Fruit fly (Drosophila melanogaster) whole organism, embryonic: ENCODE results near the gene Hmbs.
A peak's percentile ranks its signal among the peaks of the same experiment; 100 is the strongest.

Experiments
- CG10979 ChIP-seq: fragments of 200-800 bp; sonication (Bioruptor generic); optimal IDR thresholded peaks from 2 replicates; lab custom pipeline; 2018; ENCODE audit warnings: missing biosample characterization, mild to moderate bottlenecking, missing genetic modification characterization, moderate library complexity
- CG12236 ChIP-seq: fragments of 200-800 bp; sonication (Bioruptor generic); optimal IDR thresholded peaks from 2 replicates; lab custom pipeline; 2016; ENCODE audit warnings: missing biosample characterization, missing genetic modification characterization
- CG14014 ChIP-seq: fragments of 200-800 bp; sonication (Bioruptor generic); IDR thresholded peaks from 2 replicates; pipeline ENCODE4 v1.3.6; 2022; ENCODE audit warnings: missing biosample characterization, missing genetic modification characterization
- CG14667 ChIP-seq: fragments of 200-800 bp; sonication (Bioruptor generic); IDR thresholded peaks from 2 replicates; pipeline ENCODE4 v1.3.6; 2022; ENCODE audit warnings: missing biosample characterization, missing genetic modification characterization
- CG14710 ChIP-seq: fragments of 200-800 bp; sonication (Bioruptor generic); optimal IDR thresholded peaks from 3 replicates; lab custom pipeline; 2019; ENCODE audit warnings: missing biosample characterization, mild to moderate bottlenecking, missing genetic modification characterization, moderate library complexity
- CG17912 ChIP-seq: fragments of 200-800 bp; sonication (Bioruptor generic); optimal IDR thresholded peaks from 2 replicates; lab custom pipeline; 2018; ENCODE audit warnings: missing biosample characterization, mild to moderate bottlenecking, missing genetic modification characterization
- CG2129 ChIP-seq: fragments of 200-800 bp; sonication (Bioruptor generic); IDR thresholded peaks from 2 replicates; pipeline ENCODE4 v1.3.6; 2022; ENCODE audit warnings: missing biosample characterization, missing genetic modification characterization; ENCODE audit not compliant: partially characterized antibody
- CG2678 ChIP-seq: fragments of 200-800 bp; sonication (Bioruptor generic); optimal IDR thresholded peaks from 3 replicates; lab custom pipeline; 2019; ENCODE audit warnings: missing biosample characterization, mild to moderate bottlenecking, missing genetic modification characterization, moderate library complexity
- CG3281 ChIP-seq: fragments of 200-800 bp; sonication (Bioruptor generic); optimal IDR thresholded peaks from 3 replicates; lab custom pipeline; 2017; ENCODE audit warnings: missing biosample characterization, mild to moderate bottlenecking, missing genetic modification characterization
- CG4282 ChIP-seq: fragments of 200-800 bp; sonication (Bioruptor generic); optimal IDR thresholded peaks from 2 replicates; lab custom pipeline; 2016; ENCODE audit warnings: missing biosample characterization, missing genetic modification characterization
- CG4617 ChIP-seq: fragments of 200-800 bp; sonication (Bioruptor generic); optimal IDR thresholded peaks from 3 replicates; lab custom pipeline; 2016; ENCODE audit warnings: missing biosample characterization, missing genetic modification characterization, borderline replicate concordance
- CG6683 ChIP-seq: fragments of 200-800 bp; sonication (Bioruptor generic); optimal IDR thresholded peaks from 2 replicates; lab custom pipeline; 2017; ENCODE audit warnings: missing biosample characterization, mild to moderate bottlenecking, missing genetic modification characterization, missing genetic modification reagents
- CG6765 ChIP-seq: fragments of 200-800 bp; sonication (Bioruptor generic); optimal IDR thresholded peaks from 3 replicates; lab custom pipeline; 2017; ENCODE audit warnings: missing biosample characterization, mild to moderate bottlenecking, missing genetic modification characterization
- CHES-1-like ChIP-seq: fragments of 200-800 bp; sonication (Bioruptor generic); optimal IDR thresholded peaks from 2 replicates; lab custom pipeline; 2016; ENCODE audit warnings: missing biosample characterization, missing genetic modification characterization
- Doc3 ChIP-seq: fragments of 200-800 bp; sonication (Bioruptor generic); IDR thresholded peaks from 3 replicates; pipeline ENCODE4 v1.3.6; 2022; ENCODE audit warnings: missing biosample characterization, missing genetic modification characterization; ENCODE audit not compliant: partially characterized antibody
- Elba2 ChIP-seq: fragments of 200-800 bp; sonication (Bioruptor generic); optimal IDR thresholded peaks from 3 replicates; lab custom pipeline; 2016; ENCODE audit warnings: missing biosample characterization, missing genetic modification characterization
- NC2β ChIP-seq: fragments of 200-800 bp; sonication (Bioruptor generic); optimal IDR thresholded peaks from 2 replicates; lab custom pipeline; 2016; ENCODE audit warnings: missing biosample characterization, missing genetic modification characterization
- NfI ChIP-seq: fragments of 200-800 bp; sonication (Bioruptor generic); optimal IDR thresholded peaks from 3 replicates; lab custom pipeline; 2018; ENCODE audit warnings: missing biosample characterization, mild to moderate bottlenecking, missing genetic modification characterization, moderate library complexity
- Sin3A ChIP-seq: fragments of >200 bp; optimal IDR thresholded peaks from 2 replicates; lab custom pipeline; 2018
- YL-1 ChIP-seq: fragments of 200-800 bp; sonication (Bioruptor generic); optimal IDR thresholded peaks from 3 replicates; lab custom pipeline; 2017; ENCODE audit warnings: missing biosample characterization, mild to moderate bottlenecking, missing genetic modification characterization
- bbx ChIP-seq: fragments of 200-800 bp; sonication (Bioruptor generic); IDR thresholded peaks from 2 replicates; pipeline ENCODE4 v1.3.6; 2022; ENCODE audit warnings: missing biosample characterization, missing genetic modification characterization; ENCODE audit not compliant: partially characterized antibody
- br ChIP-seq: fragments of >200 bp; optimal IDR thresholded peaks from 2 replicates; lab custom pipeline; 2017
- chm ChIP-seq: fragments of 200-800 bp; sonication (Bioruptor generic); IDR thresholded peaks from 2 replicates; pipeline ENCODE4 v1.3.6; 2022; ENCODE audit warnings: missing biosample characterization, missing genetic modification characterization
- dati ChIP-seq: fragments of 200-800 bp; sonication (Bioruptor generic); IDR thresholded peaks from 2 replicates; pipeline ENCODE4 v1.3.6; 2022; ENCODE audit warnings: missing biosample characterization, missing genetic modification characterization
- dimm ChIP-seq: fragments of 200-800 bp; sonication (Bioruptor generic); IDR thresholded peaks from 2 replicates; pipeline ENCODE4 v1.3.6; 2022; ENCODE audit warnings: missing biosample characterization, missing genetic modification characterization
- gfzf ChIP-seq: fragments of 200-800 bp; sonication (Bioruptor generic); optimal IDR thresholded peaks from 2 replicates; lab custom pipeline; 2016; ENCODE audit warnings: missing biosample characterization, mild to moderate bottlenecking, missing genetic modification characterization, moderate library complexity
- gsb ChIP-seq: fragments of 200-800 bp; sonication (Bioruptor generic); IDR thresholded peaks from 2 replicates; pipeline ENCODE4 v1.3.6; 2022; ENCODE audit warnings: missing biosample characterization, missing genetic modification characterization
- hb ChIP-seq: fragments of 200-800 bp; sonication (Bioruptor generic); IDR thresholded peaks from 3 replicates; pipeline ENCODE4 v1.3.6; 2022; ENCODE audit warnings: missing biosample characterization, missing genetic modification characterization; ENCODE audit not compliant: partially characterized antibody
- insv ChIP-seq, 2 experiments: fragments of 200-800 bp; sonication (Bioruptor generic); optimal IDR thresholded peaks; 3 replicates each; lab custom pipeline; 2016 to 2018; ENCODE audit warnings: missing biosample characterization in 2 of 2, missing genetic modification characterization in 2 of 2
- jigr1 ChIP-seq: fragments of 200-800 bp; sonication (Bioruptor generic); IDR thresholded peaks from 3 replicates; pipeline ENCODE4 v1.3.6; 2022; ENCODE audit warnings: missing biosample characterization, missing genetic modification characterization
- kah ChIP-seq: fragments of 200-800 bp; sonication (Bioruptor generic); optimal IDR thresholded peaks from 2 replicates; lab custom pipeline; 2018; ENCODE audit warnings: missing biosample characterization, mild to moderate bottlenecking, missing genetic modification characterization
- kni ChIP-seq: fragments of 200-800 bp; sonication (Bioruptor generic); optimal IDR thresholded peaks from 3 replicates; lab custom pipeline; 2017; ENCODE audit warnings: mild to moderate bottlenecking, missing biosample characterization, missing genetic modification reagents, missing genetic modification characterization
- lilli ChIP-seq: fragments of 200-800 bp; sonication (Bioruptor generic); optimal IDR thresholded peaks from 3 replicates; lab custom pipeline; 2016; ENCODE audit warnings: missing biosample characterization, missing genetic modification characterization
- lov ChIP-seq, 2 experiments: fragments of 200-800 bp in 1 of 2; fragments of >200 bp in 1 of 2; sonication (Bioruptor generic) in 1 of 2; IDR thresholded peaks in 1 of 2; optimal IDR thresholded peaks in 1 of 2; 2 replicates in 1 of 2; 3 replicates in 1 of 2; pipeline versions ENCODE4 v1.3.6 to Lab custom; 2017 to 2022; ENCODE audit warnings: missing biosample characterization in 1 of 2, missing genetic modification characterization in 1 of 2
- maf-S ChIP-seq: fragments of 200-800 bp; sonication (Bioruptor generic); optimal IDR thresholded peaks from 2 replicates; lab custom pipeline; 2016; ENCODE audit warnings: missing biosample characterization, missing genetic modification characterization
- nerfin-2 ChIP-seq: fragments of 200-800 bp; sonication (Bioruptor generic); IDR thresholded peaks from 2 replicates; pipeline ENCODE4 v1.3.6; 2022; ENCODE audit warnings: missing biosample characterization, missing genetic modification characterization; ENCODE audit not compliant: partially characterized antibody
- nmo ChIP-seq: fragments of 200-800 bp; sonication (Bioruptor generic); optimal IDR thresholded peaks from 2 replicates; lab custom pipeline; 2018; ENCODE audit warnings: missing biosample characterization, mild to moderate bottlenecking, missing genetic modification characterization, moderate library complexity
- nom ChIP-seq: fragments of 200-800 bp; sonication (Bioruptor generic); optimal IDR thresholded peaks from 2 replicates; lab custom pipeline; 2017; ENCODE audit warnings: missing biosample characterization, missing genetic modification characterization, mild to moderate bottlenecking, moderate library complexity, missing genetic modification reagents
- odd ChIP-seq: fragments of 200-800 bp; sonication (Bioruptor generic); optimal IDR thresholded peaks from 2 replicates; lab custom pipeline; 2017; ENCODE audit warnings: missing biosample characterization, mild to moderate bottlenecking, missing genetic modification characterization
- schlank ChIP-seq: fragments of 200-800 bp; sonication (Bioruptor generic); optimal IDR thresholded peaks from 2 replicates; lab custom pipeline; 2018; ENCODE audit warnings: missing biosample characterization, mild to moderate bottlenecking, missing genetic modification characterization
- scrt ChIP-seq: fragments of 200-800 bp; sonication (Bioruptor generic); optimal IDR thresholded peaks from 2 replicates; lab custom pipeline; 2018; ENCODE audit warnings: missing biosample characterization, mild to moderate bottlenecking, missing genetic modification characterization, moderate library complexity
- sqz ChIP-seq: fragments of 200-800 bp; sonication (Bioruptor generic); optimal IDR thresholded peaks from 3 replicates; lab custom pipeline; 2018; ENCODE audit warnings: missing biosample characterization, mild to moderate bottlenecking, missing genetic modification characterization
- tll ChIP-seq, 2 experiments: fragments of 200-800 bp in 1 of 2; fragments of >200 bp in 1 of 2; sonication (Bioruptor generic) in 1 of 2; optimal IDR thresholded peaks; 2 replicates each; lab custom pipeline; 2017 to 2019; ENCODE audit warnings: missing biosample characterization in 2 of 2, missing genetic modification characterization in 2 of 2, mild to moderate bottlenecking in 1 of 2, moderate library complexity in 1 of 2
- wek ChIP-seq: fragments of 200-800 bp; sonication (Bioruptor generic); optimal IDR thresholded peaks from 3 replicates; lab custom pipeline; 2018; ENCODE audit warnings: missing biosample characterization, mild to moderate bottlenecking, missing genetic modification characterization, moderate library complexity
- wor ChIP-seq: fragments of 200-800 bp; sonication (Bioruptor generic); IDR thresholded peaks from 2 replicates; pipeline ENCODE4 v1.3.6; 2022; ENCODE audit warnings: missing biosample characterization, missing genetic modification characterization

The Hmbs gene

DNA sequence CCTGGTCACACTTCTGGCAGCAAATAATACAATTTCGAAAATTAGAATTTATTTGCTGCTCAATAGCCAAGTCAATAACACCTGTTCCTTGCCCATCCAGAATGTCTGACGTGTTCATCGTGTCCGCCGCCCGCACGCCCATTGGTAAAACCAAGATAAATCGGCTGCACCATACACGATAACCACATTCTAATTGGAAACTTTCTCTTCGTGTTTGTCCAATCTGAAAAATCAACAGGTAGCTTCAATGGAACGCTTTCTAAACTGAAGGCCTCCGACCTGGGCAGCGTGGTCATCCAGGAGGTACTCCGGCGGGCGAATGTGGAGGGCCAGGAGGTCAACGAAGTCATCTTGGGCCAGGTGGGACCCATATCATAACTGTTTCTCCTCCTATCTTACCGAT is 31.7 kb upstream of the Hmbs start:
- TF ChIP-seq CG14667 (GFP tag; lab: Robert Waterston, UW) (no peak), schlank (tag; lab: Kevin White, UChicago) (no peak), NC2β (GFP tag; lab: Kevin White, UChicago) (no peak), dimm (no peak), CG4282 (no peak), bbx (GFP tag; lab: Robert Waterston, UW) (peak; percentile 17; the same call in 1 of the 2 replicates), gsb (no peak), insv (GFP tag; optimal IDR thresholded peaks at IDR 0.05; lab: Kevin White, UChicago) (peak; percentile 52 to 95), gfzf (GFP tag; lab: Kevin White, UChicago) (no peak), CG12236 (GFP tag; lab: Kevin White, UChicago) (no peak), CG10979 (tag; lab: Kevin White, UChicago) (no peak), CHES-1-like (no peak), wek (no peak), nmo (GFP tag; lab: Kevin White, UChicago) (no peak), YL-1 (GFP tag; lab: Kevin White, UChicago) (peak; percentile 67), dati (GFP tag; lab: Robert Waterston, UW) (no peak), CG14710 (no peak), CG4617 (peak; percentile 7), hb (GFP tag; lab: Robert Waterston, UW) (no peak), lilli (no peak), sqz (GFP tag; lab: Kevin White, UChicago) (no peak), CG6765 (GFP tag; lab: Kevin White, UChicago) (no peak), odd (no peak), NfI (no peak), CG14014 (GFP tag; lab: Robert Waterston, UW) (no peak), kah (GFP tag; lab: Kevin White, UChicago) (peak; percentile 97), CG2129 (no peak), lov (optimal IDR thresholded peaks at IDR 0.05; lab: Kevin White, UChicago) (no peak), lov (GFP tag; IDR thresholded peaks at IDR 0.05; lab: Robert Waterston, UW) (no peak), jigr1 (GFP tag; lab: Robert Waterston, UW) (no peak), Elba2 (GFP tag; lab: Kevin White, UChicago) (peak; percentile 93), CG17912 (GFP tag; lab: Kevin White, UChicago) (no peak), tll (GFP tag; optimal IDR thresholded peaks at IDR 0.05; lab: Kevin White, UChicago) (no peak), nerfin-2 (GFP tag; lab: Robert Waterston, UW) (no peak), nom (GFP tag; lab: Kevin White, UChicago) (no peak), CG3281 (GFP tag; lab: Kevin White, UChicago) (no peak), chm (GFP tag; lab: Robert Waterston, UW) (no peak), scrt (peak; percentile 65), br (lab: Kevin White, UChicago) (no peak), CG6683 (GFP tag; lab: Kevin White, UChicago) (no peak), Sin3A (lab: Kevin White, UChicago) (no peak), kni (GFP tag; lab: Kevin White, UChicago) (no peak), CG2678 (tag; lab: Kevin White, UChicago) (no peak), maf-S (GFP tag; lab: Kevin White, UChicago) (no peak), Doc3 (no peak), wor (GFP tag; lab: Robert Waterston, UW) (no peak)
